Fruit fly (Drosophila melanogaster) S2 (cell line): ENCODE measurements around the gene CG17187.

ENCODE experiments used
- CG8478 ChIP-seq: fragments of >200 bp; optimal IDR thresholded peaks from 2 replicates; lab custom pipeline; 2018
- CTCF ChIP-seq, 2 experiments: fragments of >200 bp; optimal IDR thresholded peaks; 2 replicates each; lab custom pipeline; 2018

DNA sequence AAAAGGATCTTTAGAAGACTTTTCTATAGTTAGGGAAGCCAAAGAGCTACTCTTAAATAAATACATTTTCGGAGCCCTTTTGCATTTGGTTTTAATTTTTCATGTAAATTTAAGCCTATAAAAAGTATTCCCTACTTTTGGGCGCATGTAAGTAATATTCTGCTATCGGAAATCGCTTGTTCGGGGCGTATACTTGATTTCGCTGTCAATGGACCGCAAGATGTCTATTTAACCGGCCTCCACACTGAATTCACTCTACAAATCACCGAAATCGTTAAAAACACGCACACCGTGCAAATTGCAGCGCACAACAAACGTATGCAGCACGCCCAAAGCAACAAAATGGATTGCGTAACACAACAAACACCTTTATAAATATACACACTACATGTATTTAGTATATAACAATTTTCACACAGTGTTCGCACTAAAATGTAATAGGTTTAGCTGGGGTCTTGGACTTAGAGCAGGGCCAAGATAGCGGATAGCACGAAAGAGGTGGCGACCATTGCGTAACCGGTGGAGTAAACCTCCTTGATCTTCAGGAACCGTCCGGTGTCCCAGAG, 22.8 kb downstream of the CG17187 start:
- TF ChIP-seq CTCF (optimal IDR thresholded peaks at IDR 0.05; lab: Kevin White, UChicago) (no peak), CG8478 (lab: Kevin White, UChicago) (no peak)
